Worm (Caenorhabditis elegans) whole organism, young adult: Measurements from ENCODE around the gene F15B9.10.

Experiments used
- B0336.3 ChIP-seq: fragments of 200-800 bp; sonication (Bioruptor generic); IDR thresholded peaks from 2 replicates; pipeline ENCODE4 v1.3.6; 2022; ENCODE audit warnings: missing genetic modification characterization, missing compliant biosample characterization
- C06A6.2 ChIP-seq: fragments of 200-800 bp; sonication (Bioruptor generic); conservative IDR thresholded peaks from 2 replicates; pipeline ENCODE4 v1.3.6; 2022; ENCODE audit warnings: missing genetic modification characterization, missing compliant biosample characterization
- F23B12.7 ChIP-seq: sonication (generic microtip); optimal IDR thresholded peaks from 2 replicates; lab custom pipeline; 2017; ENCODE audit warnings: missing genetic modification characterization, mild to moderate bottlenecking, missing compliant biosample characterization, antibody characterized with exemption, moderate library complexity; ENCODE audit not compliant: insufficient read depth
- F33H1.4 ChIP-seq: fragments of 200-800 bp; sonication (Bioruptor generic); IDR thresholded peaks from 2 replicates; pipeline ENCODE4 v1.3.6; 2022; ENCODE audit warnings: missing genetic modification reagents, missing genetic modification characterization, missing compliant biosample characterization
- F52B5.7 ChIP-seq: sonication (generic microtip); optimal IDR thresholded peaks from 2 replicates; lab custom pipeline; 2016; ENCODE audit warnings: mild to moderate bottlenecking, missing genetic modification characterization, missing compliant biosample characterization
- Y53F4B.3 ChIP-seq: fragments of 200-800 bp; sonication (Bioruptor generic); IDR thresholded peaks from 2 replicates; pipeline ENCODE4 v1.3.6; 2022; ENCODE audit warnings: missing genetic modification reagents, missing genetic modification characterization, missing compliant biosample characterization
- Y53G8AR.9 ChIP-seq: fragments of 200-800 bp; sonication (Bioruptor generic); conservative IDR thresholded peaks from 2 replicates; pipeline ENCODE4 v1.3.6; 2022; ENCODE audit warnings: missing genetic modification reagents, missing genetic modification characterization, missing compliant biosample characterization
- Y95B8A.8 ChIP-seq: fragments of 200-800 bp; sonication (Bioruptor generic); IDR thresholded peaks from 2 replicates; pipeline ENCODE4 v1.3.6; 2022; ENCODE audit warnings: missing genetic modification reagents, missing genetic modification characterization, missing compliant biosample characterization
- ZK185.1 ChIP-seq: sonication (generic microtip); optimal IDR thresholded peaks from 2 replicates; lab custom pipeline; 2016; ENCODE audit warnings: mild to moderate bottlenecking, missing genetic modification characterization, missing compliant biosample characterization; ENCODE audit not compliant: poor library complexity, severe bottlenecking
- atf-7 ChIP-seq: sonication (generic microtip); optimal IDR thresholded peaks from 2 replicates; lab custom pipeline; 2017; ENCODE audit warnings: mild to moderate bottlenecking, missing genetic modification characterization, missing compliant biosample characterization
- attf-5 ChIP-seq: fragments of 200-800 bp; sonication (Bioruptor generic); optimal IDR thresholded peaks from 2 replicates; lab custom pipeline; 2018; ENCODE audit warnings: mild to moderate bottlenecking, missing genetic modification characterization, missing compliant biosample characterization
- bed-1 ChIP-seq: fragments of 200-800 bp; sonication (Bioruptor generic); IDR thresholded peaks from 2 replicates; pipeline ENCODE4 v1.3.6; 2022; ENCODE audit warnings: missing genetic modification reagents, missing genetic modification characterization, missing compliant biosample characterization
- ccch-3 ChIP-seq: fragments of 200-800 bp; sonication (Bioruptor generic); optimal IDR thresholded peaks from 2 replicates; lab custom pipeline; 2018; ENCODE audit warnings: mild to moderate bottlenecking, missing genetic modification characterization, missing compliant biosample characterization
- ceh-58 ChIP-seq: fragments of 200-800 bp; sonication (Bioruptor generic); IDR thresholded peaks from 2 replicates; pipeline ENCODE4 v1.3.6; 2022; ENCODE audit warnings: missing genetic modification characterization, missing compliant biosample characterization
- ceh-79 ChIP-seq: sonication (generic microtip); optimal IDR thresholded peaks from 2 replicates; lab custom pipeline; 2017; ENCODE audit warnings: mild to moderate bottlenecking, missing genetic modification characterization, missing compliant biosample characterization
- dox-1 ChIP-seq: fragments of 200-800 bp; sonication (Bioruptor generic); IDR thresholded peaks from 2 replicates; pipeline ENCODE4 v1.3.6; 2022; ENCODE audit warnings: missing genetic modification reagents, missing genetic modification characterization, missing compliant biosample characterization
- fkh-3 ChIP-seq: sonication (generic microtip); optimal IDR thresholded peaks from 2 replicates; lab custom pipeline; 2016; ENCODE audit warnings: mild to moderate bottlenecking, missing genetic modification characterization, missing compliant biosample characterization
- gei-17 ChIP-seq: fragments of 200-800 bp; sonication (Bioruptor generic); optimal IDR thresholded peaks from 2 replicates; lab custom pipeline; 2018; ENCODE audit warnings: mild to moderate bottlenecking, missing genetic modification characterization, missing compliant biosample characterization
- hlh-12 ChIP-seq: sonication (generic microtip); optimal IDR thresholded peaks from 2 replicates; lab custom pipeline; 2016; ENCODE audit warnings: missing genetic modification characterization, missing compliant biosample characterization
- hmg-1.2 ChIP-seq: fragments of 200-800 bp; sonication (Bioruptor generic); IDR thresholded peaks from 2 replicates; pipeline ENCODE4 v1.3.6; 2022; ENCODE audit warnings: missing genetic modification reagents, missing genetic modification characterization, missing compliant biosample characterization
- let-526 ChIP-seq: fragments of 200-800 bp; sonication (Bioruptor generic); IDR thresholded peaks from 2 replicates; pipeline ENCODE4 v1.3.6; 2022; ENCODE audit warnings: missing genetic modification reagents, missing genetic modification characterization, missing compliant biosample characterization
- lin-35 ChIP-seq, 3 experiments: fragments of 150-350 bp in 2 of 3; sonication (generic microtip) in 1 of 3; optimal IDR thresholded peaks; 2 replicates each; lab custom pipeline; 2014 to 2018; ENCODE audit warnings: missing biosample characterization in 3 of 3, missing genetic modification characterization in 3 of 3, missing genetic modification reagents in 3 of 3
- lin-40 ChIP-seq: sonication (generic microtip); optimal IDR thresholded peaks from 2 replicates; lab custom pipeline; 2016; ENCODE audit warnings: missing genetic modification characterization, mild to moderate bottlenecking, missing compliant biosample characterization, missing genotype, missing genetic modification reagents
- lir-1 ChIP-seq: fragments of 200-800 bp; sonication (Bioruptor generic); conservative IDR thresholded peaks from 2 replicates; pipeline ENCODE4 v1.3.6; 2022; ENCODE audit warnings: missing genetic modification reagents, missing genetic modification characterization, missing compliant biosample characterization
- mel-28 ChIP-seq: sonication (generic microtip); optimal IDR thresholded peaks from 2 replicates; lab custom pipeline; 2016; ENCODE audit warnings: borderline replicate concordance, mild to moderate bottlenecking, missing genetic modification characterization, missing compliant biosample characterization
- nfya-1 ChIP-seq: sonication (generic microtip); optimal IDR thresholded peaks from 2 replicates; lab custom pipeline; 2017; ENCODE audit warnings: antibody characterized with exemption, missing compliant biosample characterization, missing genetic modification characterization, borderline replicate concordance; ENCODE audit not compliant: insufficient read depth
- nhr-120 ChIP-seq: fragments of 200-800 bp; sonication (Bioruptor generic); IDR thresholded peaks from 2 replicates; pipeline ENCODE4 v1.3.6; 2022; ENCODE audit warnings: missing genetic modification characterization, missing compliant biosample characterization
- nhr-27 ChIP-seq: fragments of 200-800 bp; sonication (Bioruptor generic); optimal IDR thresholded peaks from 2 replicates; lab custom pipeline; 2018; ENCODE audit warnings: mild to moderate bottlenecking, missing genetic modification characterization, moderate library complexity, missing compliant biosample characterization
- nhr-80 ChIP-seq: sonication (generic microtip); optimal IDR thresholded peaks from 2 replicates; lab custom pipeline; 2016; ENCODE audit warnings: missing genetic modification characterization, missing compliant biosample characterization
- nhr-90 ChIP-seq: sonication (generic microtip); optimal IDR thresholded peaks from 2 replicates; lab custom pipeline; 2016; ENCODE audit warnings: missing genotype, mild to moderate bottlenecking, missing genetic modification characterization, missing compliant biosample characterization
- pbrm-1 ChIP-seq: fragments of 200-800 bp; sonication (Bioruptor generic); IDR thresholded peaks from 2 replicates; pipeline ENCODE4 v1.3.6; 2022; ENCODE audit warnings: missing genetic modification reagents, missing genetic modification characterization, missing compliant biosample characterization
- sdz-38 ChIP-seq: sonication (generic microtip); optimal IDR thresholded peaks from 2 replicates; lab custom pipeline; 2016; ENCODE audit warnings: missing genotype, missing genetic modification characterization, missing compliant biosample characterization
- sptf-2 ChIP-seq: fragments of 200-800 bp; sonication (Bioruptor generic); optimal IDR thresholded peaks from 2 replicates; lab custom pipeline; 2018; ENCODE audit warnings: mild to moderate bottlenecking, missing genetic modification characterization, missing compliant biosample characterization
- tbp1 ChIP-seq: fragments of 200-800 bp; sonication (Bioruptor generic); optimal IDR thresholded peaks from 2 replicates; lab custom pipeline; 2018; ENCODE audit warnings: mild to moderate bottlenecking, missing genetic modification characterization, missing compliant biosample characterization
- zim-3 ChIP-seq: sonication (generic microtip); optimal IDR thresholded peaks from 2 replicates; lab custom pipeline; 2017; ENCODE audit warnings: mild to moderate bottlenecking, missing genetic modification characterization, moderate library complexity, missing compliant biosample characterization
- ztf-22 ChIP-seq: fragments of 200-800 bp; sonication (Bioruptor generic); optimal IDR thresholded peaks from 2 replicates; lab custom pipeline; 2018; ENCODE audit warnings: mild to moderate bottlenecking, missing genetic modification characterization, moderate library complexity, missing compliant biosample characterization
- ztf-26 ChIP-seq: sonication (generic microtip); optimal IDR thresholded peaks from 2 replicates; lab custom pipeline; 2017; ENCODE audit warnings: missing genetic modification characterization, missing compliant biosample characterization

Gene F15B9.10

ce11 chrV:13008825-13009224 lies at the start of gene F15B9.10:
Gene F15B9.10, minus strand, starts transcription at chrV:13008925.
- TF ChIP-seq mel-28 (tag; lab: Kevin White, UChicago) = no peak
- TF ChIP-seq Y95B8A.8 (GFP tag; lab: Robert Waterston, UW) = no peak

DNA sequence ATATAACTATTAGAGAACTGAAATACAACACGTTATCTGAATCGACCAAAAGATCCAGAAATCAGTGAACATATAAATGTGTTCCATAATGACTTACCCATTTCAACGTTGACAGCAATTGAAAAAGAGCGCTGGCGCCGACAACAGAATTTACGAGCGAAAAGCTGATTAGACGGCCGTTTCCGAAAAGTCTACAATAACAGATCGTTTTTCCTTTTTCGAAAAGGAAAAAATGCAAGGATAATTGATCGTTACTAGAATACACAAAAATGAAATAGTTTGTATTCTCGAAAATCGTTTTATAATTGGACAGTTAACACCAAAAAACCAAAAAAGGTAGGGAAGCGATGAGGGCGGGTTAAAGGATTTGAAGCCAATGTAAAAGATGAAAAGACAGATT lies 44.9 kb upstream of the F15B9.10 start, which contains the start of gene srr-1:
Gene srr-1 (minus strand): TSS at position 101 of the 400 bp plus-strand sequence.
- TF ChIP-seq let-526 (GFP tag; lab: Robert Waterston, UW) (no peak), F23B12.7 (tag; lab: Kevin White, UChicago) (no peak), nhr-27 (tag; lab: Kevin White, UChicago) (no peak)

DNA sequence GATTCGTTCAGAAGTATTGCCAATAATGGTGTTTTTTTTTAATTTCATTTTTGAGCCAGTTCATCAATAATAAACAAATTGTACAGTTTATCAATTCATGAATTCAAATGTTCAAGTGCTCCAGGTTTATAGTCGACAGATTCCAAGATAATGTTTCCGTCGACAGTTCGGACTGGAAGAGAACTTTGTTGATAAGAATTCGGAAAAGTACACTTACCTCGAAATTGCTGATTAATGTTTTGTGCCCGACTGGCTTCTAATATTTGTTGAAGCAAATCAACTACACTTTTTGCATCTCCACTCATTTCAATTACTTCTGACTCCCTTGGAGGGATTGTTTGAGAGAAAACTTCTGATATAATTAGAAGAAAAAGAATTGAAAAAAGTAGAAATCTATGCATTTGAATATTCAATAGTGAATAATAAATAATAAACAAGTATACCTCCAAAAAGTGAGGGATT lies 40.5 kb upstream of the F15B9.10 start, which contains the start of gene W07G4.8:
Gene W07G4.8 (minus strand): TSS at position 412 of the 462 bp plus-strand sequence.
- TF ChIP-seq Y95B8A.8 (GFP tag; lab: Robert Waterston, UW) (no peak), ZK185.1 (tag; lab: Kevin White, UChicago) (peak; percentile 26), mel-28 (tag; lab: Kevin White, UChicago) (no peak), nhr-80 (peak; percentile 83)

DNA sequence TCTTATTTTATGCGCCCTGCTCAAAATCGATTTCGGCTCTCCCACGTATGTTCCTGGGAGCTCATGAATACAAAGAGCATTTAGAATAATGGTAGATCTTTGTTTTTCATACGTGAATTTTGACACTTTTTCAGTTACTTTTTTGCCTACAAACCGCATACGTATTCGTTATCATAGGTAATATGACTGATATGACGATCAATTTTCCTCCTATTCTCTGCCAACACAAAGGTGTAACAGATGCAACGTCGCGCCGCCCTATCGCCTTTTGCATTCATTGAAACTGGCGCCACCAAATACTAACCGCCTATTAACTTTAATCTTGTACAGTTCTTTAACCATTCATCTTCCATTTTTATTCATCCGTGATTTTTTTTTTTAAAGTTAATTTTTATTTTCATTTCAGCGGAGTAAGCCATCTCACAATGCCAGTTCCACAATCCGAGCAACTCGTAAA lies 38.9 kb upstream of the F15B9.10 start, which contains the start of gene W07G4.5:
Gene W07G4.5 (plus strand): TSS at position 407 of the 457 bp plus-strand sequence.
- TF ChIP-seq nhr-80 (peak; percentile 73), ceh-58 (GFP tag; lab: Robert Waterston, UW) (no peak), Y53G8AR.9 (GFP tag; lab: Robert Waterston, UW) (0 out of 2 replicates have a peak, but pooled peaks have one; percentile 20), C06A6.2 (GFP tag; lab: Robert Waterston, UW) (no peak), bed-1 (GFP tag; lab: Robert Waterston, UW) (no peak), fkh-3 (tag; lab: Kevin White, UChicago) (no peak), dox-1 (peak; percentile 31; the same call in 1 of the 2 replicates), atf-7 (tag; lab: Kevin White, UChicago) (peak; percentile 16), attf-5 (peak; percentile 32)

DNA sequence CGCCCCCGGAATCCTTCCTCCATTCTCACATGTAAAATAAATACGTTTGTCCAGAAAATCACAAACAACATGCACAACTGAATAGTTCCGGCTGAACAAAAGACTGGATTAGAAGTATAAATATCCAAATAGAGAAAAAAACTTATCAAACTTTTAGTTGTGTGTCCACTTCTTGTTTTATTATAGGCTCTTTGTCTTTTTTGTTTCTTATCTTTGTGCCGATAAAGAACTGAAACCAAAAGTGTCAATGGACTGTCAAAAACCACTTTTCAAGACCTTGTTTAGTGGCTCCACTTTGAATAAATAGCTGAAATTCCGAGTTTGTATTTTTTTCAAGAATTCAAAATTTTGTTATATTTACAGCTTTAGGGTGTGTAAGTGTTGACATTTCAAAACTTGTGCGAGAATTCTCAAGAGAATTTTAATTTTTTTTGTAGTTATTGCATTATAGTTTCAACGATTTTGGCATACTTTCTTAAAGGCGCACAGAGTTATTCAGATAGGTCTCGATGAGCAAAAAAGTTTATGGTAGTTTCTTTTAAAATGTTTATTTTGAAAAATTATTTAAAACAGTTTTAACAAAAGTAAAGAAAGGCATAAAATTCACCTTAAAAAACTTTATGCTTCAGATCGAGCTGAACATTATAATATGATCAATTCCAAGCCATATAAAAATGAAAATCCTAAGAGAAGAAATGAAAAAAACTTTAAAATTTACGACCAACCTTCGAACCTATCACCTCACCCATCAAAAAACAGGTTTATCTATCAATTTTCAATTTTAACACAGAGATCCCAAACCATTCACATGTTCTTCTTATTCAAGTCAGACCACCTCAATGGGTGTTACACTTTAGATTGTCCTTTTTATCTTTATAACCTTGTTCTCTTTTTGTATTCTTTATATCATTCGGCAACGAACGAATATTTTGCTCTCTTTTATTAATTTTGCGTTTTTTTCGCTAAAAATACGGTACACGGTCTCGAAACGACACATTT lies 37.7 kb upstream of the F15B9.10 start:
- TF ChIP-seq ztf-22 (GFP tag; lab: Kevin White, UChicago) (no peak), B0336.3 (GFP tag; lab: Robert Waterston, UW) (no peak), lin-40 (tag; lab: Kevin White, UChicago) (no peak), nfya-1 (tag; lab: Kevin White, UChicago) (no peak), hmg-1.2 (GFP tag; lab: Robert Waterston, UW) (no peak), F52B5.7 (tag; lab: Kevin White, UChicago) (no peak), nhr-90 (tag; lab: Kevin White, UChicago) (peak; percentile 46), F33H1.4 (no peak), ztf-26 (tag; lab: Kevin White, UChicago) (no peak), tbp1 (peak; percentile 33), sdz-38 (tag; lab: Kevin White, UChicago) (no peak), ccch-3 (GFP tag; lab: Kevin White, UChicago) (no peak), nhr-27 (tag; lab: Kevin White, UChicago) (no peak), nhr-120 (GFP tag; lab: Robert Waterston, UW) (no peak), zim-3 (no peak), lin-35 (GFP tag; optimal IDR thresholded peaks at IDR 0.05; lab: Kevin White, UChicago) (no peak), Y53G8AR.9 (GFP tag; lab: Robert Waterston, UW) (peak; percentile 70), sptf-2 (no peak), hlh-12 (no peak), Y95B8A.8 (GFP tag; lab: Robert Waterston, UW) (no peak), Y53F4B.3 (GFP tag; lab: Robert Waterston, UW) (no peak), bed-1 (GFP tag; lab: Robert Waterston, UW) (no peak), pbrm-1 (GFP tag; lab: Robert Waterston, UW) (no peak), lir-1 (GFP tag; lab: Robert Waterston, UW) (no peak), ceh-79 (no peak), C06A6.2 (GFP tag; lab: Robert Waterston, UW) (no peak), gei-17 (GFP tag; lab: Kevin White, UChicago) (no peak)
